Worm (Caenorhabditis elegans) whole organism, L3 larva: Measurements from ENCODE around the gene C14C11.7.

Experiments used
- aly-2 ChIP-seq: fragments of 150-350 bp; optimal IDR thresholded peaks from 2 replicates; lab custom pipeline; 2014; ENCODE audit warnings: missing biosample characterization, missing genetic modification characterization
- mdl-1 ChIP-seq: fragments of 150-350 bp; optimal IDR thresholded peaks from 2 replicates; lab custom pipeline; 2014; ENCODE audit warnings: missing biosample characterization, missing genetic modification characterization
- nhr-23 ChIP-seq: fragments of 150-350 bp; optimal IDR thresholded peaks from 2 replicates; lab custom pipeline; 2014; ENCODE audit warnings: missing biosample characterization, missing genetic modification reagents, missing genetic modification characterization

ce11 chrV:5660604-5661209, 5.2 kb downstream of the C14C11.7 start, which contains the start of the genes mut-14 and C14C11.2:
- no peak for TF ChIP-seq aly-2 (tag; lab: Kevin White, UChicago)
- no peak for TF ChIP-seq nhr-23
- TF ChIP-seq mdl-1 (tag; lab: Kevin White, UChicago), result no peak
